Fruit fly (Drosophila melanogaster) whole organism, embryonic: ENCODE results near the gene CG32206.

Experiments used
- Adf1 ChIP-seq: fragments of 200-800 bp; sonication (Bioruptor generic); IDR thresholded peaks from 2 replicates; pipeline ENCODE4 v1.3.6; 2022; ENCODE audit warnings: missing biosample characterization, missing genetic modification characterization
- CG14710 ChIP-seq: fragments of 200-800 bp; sonication (Bioruptor generic); optimal IDR thresholded peaks from 3 replicates; lab custom pipeline; 2019; ENCODE audit warnings: missing biosample characterization, mild to moderate bottlenecking, missing genetic modification characterization, moderate library complexity
- CG1529 ChIP-seq: fragments of 200-800 bp; sonication (Bioruptor generic); optimal IDR thresholded peaks from 3 replicates; lab custom pipeline; 2018; ENCODE audit warnings: missing biosample characterization, missing genetic modification characterization
- CG15696 ChIP-seq: fragments of 200-800 bp; sonication (Bioruptor generic); optimal IDR thresholded peaks from 2 replicates; lab custom pipeline; 2019; ENCODE audit warnings: missing biosample characterization, mild to moderate bottlenecking, missing genetic modification characterization, moderate library complexity
- CG18262 ChIP-seq: fragments of 200-800 bp; optimal IDR thresholded peaks from 3 replicates; lab custom pipeline; 2019; ENCODE audit warnings: missing biosample characterization, mild to moderate bottlenecking, missing genetic modification characterization, moderate library complexity
- CG2678 ChIP-seq: fragments of 200-800 bp; sonication (Bioruptor generic); optimal IDR thresholded peaks from 3 replicates; lab custom pipeline; 2019; ENCODE audit warnings: missing biosample characterization, mild to moderate bottlenecking, missing genetic modification characterization, moderate library complexity
- CG2712 ChIP-seq: fragments of 200-800 bp; optimal IDR thresholded peaks from 3 replicates; lab custom pipeline; 2019; ENCODE audit warnings: missing biosample characterization, mild to moderate bottlenecking, missing genetic modification characterization, moderate library complexity
- CG30403 ChIP-seq: fragments of 200-800 bp; sonication (Bioruptor generic); optimal IDR thresholded peaks from 3 replicates; lab custom pipeline; 2016; ENCODE audit warnings: missing biosample characterization, missing genetic modification characterization
- CG31365 ChIP-seq: fragments of 200-800 bp; sonication (Bioruptor generic); optimal IDR thresholded peaks from 2 replicates; lab custom pipeline; 2018; ENCODE audit warnings: missing biosample characterization, mild to moderate bottlenecking, missing genetic modification characterization
- CG31441 ChIP-seq: fragments of 200-800 bp; sonication (Bioruptor generic); IDR thresholded peaks from 2 replicates; pipeline ENCODE4 v1.3.6; 2022; ENCODE audit warnings: missing biosample characterization, missing genetic modification characterization
- CG34224 ChIP-seq: fragments of 200-800 bp; sonication (Bioruptor generic); IDR thresholded peaks from 3 replicates; pipeline ENCODE4 v1.3.6; 2022; ENCODE audit warnings: missing biosample characterization, missing genetic modification characterization; ENCODE audit not compliant: partially characterized antibody
- CG34376 ChIP-seq: fragments of 200-800 bp; sonication (Bioruptor generic); optimal IDR thresholded peaks from 2 replicates; lab custom pipeline; 2018; ENCODE audit warnings: missing biosample characterization, mild to moderate bottlenecking, missing genetic modification characterization
- CG7372 ChIP-seq: fragments of 200-800 bp; sonication (Bioruptor generic); IDR thresholded peaks from 2 replicates; pipeline ENCODE4 v1.3.6; 2022; ENCODE audit warnings: missing biosample characterization, missing genetic modification characterization
- CG7556 ChIP-seq: fragments of 200-800 bp; sonication (Bioruptor generic); optimal IDR thresholded peaks from 2 replicates; lab custom pipeline; 2017; ENCODE audit warnings: missing biosample characterization, mild to moderate bottlenecking, missing genetic modification characterization
- CG7839 ChIP-seq: fragments of 200-800 bp; sonication (Bioruptor generic); optimal IDR thresholded peaks from 3 replicates; lab custom pipeline; 2018; ENCODE audit warnings: missing biosample characterization, mild to moderate bottlenecking, missing genetic modification characterization, moderate library complexity
- CG7963 ChIP-seq: fragments of 200-800 bp; sonication (Bioruptor generic); IDR thresholded peaks from 3 replicates; pipeline ENCODE4 v1.3.6; 2022; ENCODE audit warnings: missing biosample characterization, missing genetic modification characterization; ENCODE audit not compliant: partially characterized antibody
- CG9727 ChIP-seq: fragments of 200-800 bp; sonication (Bioruptor generic); optimal IDR thresholded peaks from 3 replicates; lab custom pipeline; 2017; ENCODE audit warnings: missing biosample characterization, mild to moderate bottlenecking, missing genetic modification characterization
- CrebB ChIP-seq: fragments of 200-800 bp; sonication (Bioruptor generic); optimal IDR thresholded peaks from 3 replicates; lab custom pipeline; 2018; ENCODE audit warnings: missing biosample characterization, mild to moderate bottlenecking, missing genetic modification characterization
- Dref ChIP-seq: fragments of 200-800 bp; sonication (Bioruptor generic); IDR thresholded peaks from 2 replicates; pipeline ENCODE4 v1.3.6; 2022; ENCODE audit warnings: missing biosample characterization, missing genetic modification characterization
- Eip74EF ChIP-seq, 2 experiments: fragments of 200-800 bp in 1 of 2; fragments of >200 bp in 1 of 2; sonication (Bioruptor generic) in 1 of 2; optimal IDR thresholded peaks; 2 replicates each; lab custom pipeline; 2017 to 2019; ENCODE audit warnings: missing biosample characterization in 2 of 2, missing genetic modification characterization in 2 of 2, mild to moderate bottlenecking in 1 of 2, moderate library complexity in 1 of 2
- Elba2 ChIP-seq: fragments of 200-800 bp; sonication (Bioruptor generic); optimal IDR thresholded peaks from 3 replicates; lab custom pipeline; 2016; ENCODE audit warnings: missing biosample characterization, missing genetic modification characterization
- H15 ChIP-seq: fragments of 200-800 bp; sonication (Bioruptor generic); IDR thresholded peaks from 3 replicates; pipeline ENCODE4 v1.3.6; 2022; ENCODE audit warnings: missing biosample characterization, missing genetic modification characterization
- MTF-1 ChIP-seq: fragments of 200-800 bp; sonication (Bioruptor generic); optimal IDR thresholded peaks from 2 replicates; lab custom pipeline; 2018; ENCODE audit warnings: missing biosample characterization, mild to moderate bottlenecking, missing genetic modification characterization, borderline replicate concordance
- Nf-YC ChIP-seq: fragments of 200-800 bp; optimal IDR thresholded peaks from 3 replicates; lab custom pipeline; 2019; ENCODE audit warnings: missing biosample characterization, mild to moderate bottlenecking, missing genetic modification characterization, moderate library complexity
- Stat92E ChIP-seq, 3 experiments: fragments of >200 bp in 2 of 3; fragments of 200-800 bp in 1 of 3; sonication (Bioruptor generic) in 1 of 3; optimal IDR thresholded peaks; 2 replicates each; lab custom pipeline; 2017 to 2019; ENCODE audit warnings: missing biosample characterization in 3 of 3, missing genetic modification characterization in 3 of 3, mild to moderate bottlenecking in 1 of 3, moderate library complexity in 1 of 3
- ap ChIP-seq: fragments of 200-800 bp; sonication (Bioruptor generic); IDR thresholded peaks from 2 replicates; pipeline ENCODE4 v1.3.6; 2022; ENCODE audit warnings: missing biosample characterization, missing genetic modification characterization
- bbx ChIP-seq: fragments of 200-800 bp; sonication (Bioruptor generic); IDR thresholded peaks from 2 replicates; pipeline ENCODE4 v1.3.6; 2022; ENCODE audit warnings: missing biosample characterization, missing genetic modification characterization; ENCODE audit not compliant: partially characterized antibody
- br ChIP-seq: fragments of >200 bp; optimal IDR thresholded peaks from 2 replicates; lab custom pipeline; 2017
- chm ChIP-seq: fragments of 200-800 bp; sonication (Bioruptor generic); IDR thresholded peaks from 2 replicates; pipeline ENCODE4 v1.3.6; 2022; ENCODE audit warnings: missing biosample characterization, missing genetic modification characterization
- corto ChIP-seq: fragments of 200-800 bp; sonication (Bioruptor generic); optimal IDR thresholded peaks from 2 replicates; lab custom pipeline; 2016; ENCODE audit warnings: missing biosample characterization, mild to moderate bottlenecking, missing genetic modification characterization, moderate library complexity
- cwo ChIP-seq: fragments of 200-800 bp; sonication (Bioruptor generic); optimal IDR thresholded peaks from 3 replicates; lab custom pipeline; 2017; ENCODE audit warnings: missing biosample characterization, missing genetic modification characterization, mild to moderate bottlenecking, moderate library complexity, missing genetic modification reagents
- dati ChIP-seq: fragments of 200-800 bp; sonication (Bioruptor generic); IDR thresholded peaks from 2 replicates; pipeline ENCODE4 v1.3.6; 2022; ENCODE audit warnings: missing biosample characterization, missing genetic modification characterization
- dimm ChIP-seq: fragments of 200-800 bp; sonication (Bioruptor generic); IDR thresholded peaks from 2 replicates; pipeline ENCODE4 v1.3.6; 2022; ENCODE audit warnings: missing biosample characterization, missing genetic modification characterization
- exex ChIP-seq: fragments of 200-800 bp; sonication (Bioruptor generic); optimal IDR thresholded peaks from 4 replicates; lab custom pipeline; 2018; ENCODE audit warnings: missing biosample characterization, mild to moderate bottlenecking, missing genetic modification characterization, moderate library complexity
- eyg ChIP-seq: fragments of 200-800 bp; sonication (Bioruptor generic); optimal IDR thresholded peaks from 3 replicates; lab custom pipeline; 2016; ENCODE audit warnings: missing biosample characterization, missing genetic modification characterization
- fru ChIP-seq: fragments of >200 bp; optimal IDR thresholded peaks from 2 replicates; lab custom pipeline; 2017
- grau ChIP-seq: fragments of 200-800 bp; optimal IDR thresholded peaks from 3 replicates; lab custom pipeline; 2019; ENCODE audit warnings: missing biosample characterization, mild to moderate bottlenecking, missing genetic modification characterization, moderate library complexity
- hkb ChIP-seq, 2 experiments: fragments of 200-800 bp in 1 of 2; fragments of >200 bp in 1 of 2; sonication (Bioruptor generic) in 1 of 2; IDR thresholded peaks in 1 of 2; optimal IDR thresholded peaks in 1 of 2; 2 replicates each; pipeline versions ENCODE4 v1.3.6 to Lab custom; 2017 to 2022; ENCODE audit warnings: missing biosample characterization in 1 of 2, missing genetic modification characterization in 1 of 2
- kni ChIP-seq: fragments of 200-800 bp; sonication (Bioruptor generic); optimal IDR thresholded peaks from 3 replicates; lab custom pipeline; 2017; ENCODE audit warnings: mild to moderate bottlenecking, missing biosample characterization, missing genetic modification reagents, missing genetic modification characterization
- maf-S ChIP-seq: fragments of 200-800 bp; sonication (Bioruptor generic); optimal IDR thresholded peaks from 2 replicates; lab custom pipeline; 2016; ENCODE audit warnings: missing biosample characterization, missing genetic modification characterization
- mld ChIP-seq: fragments of 200-800 bp; sonication (Bioruptor generic); IDR thresholded peaks from 3 replicates; pipeline ENCODE4 v1.3.6; 2022; ENCODE audit warnings: missing biosample characterization, missing genetic modification characterization; ENCODE audit not compliant: partially characterized antibody
- nom ChIP-seq: fragments of 200-800 bp; sonication (Bioruptor generic); optimal IDR thresholded peaks from 2 replicates; lab custom pipeline; 2017; ENCODE audit warnings: missing biosample characterization, missing genetic modification characterization, mild to moderate bottlenecking, moderate library complexity, missing genetic modification reagents
- psq ChIP-seq: fragments of 200-800 bp; sonication (Bioruptor generic); optimal IDR thresholded peaks from 2 replicates; lab custom pipeline; 2017; ENCODE audit warnings: missing biosample characterization, missing genetic modification characterization
- run ChIP-seq: fragments of 200-800 bp; sonication (Bioruptor generic); optimal IDR thresholded peaks from 3 replicates; lab custom pipeline; 2018; ENCODE audit warnings: missing biosample characterization, mild to moderate bottlenecking, missing genetic modification characterization
- salm ChIP-seq: fragments of 200-800 bp; sonication (Bioruptor generic); optimal IDR thresholded peaks from 2 replicates; lab custom pipeline; 2018; ENCODE audit warnings: missing biosample characterization, mild to moderate bottlenecking, missing genetic modification characterization
- schlank ChIP-seq: fragments of 200-800 bp; sonication (Bioruptor generic); optimal IDR thresholded peaks from 2 replicates; lab custom pipeline; 2018; ENCODE audit warnings: missing biosample characterization, mild to moderate bottlenecking, missing genetic modification characterization
- slp2 ChIP-seq: fragments of 200-800 bp; sonication (Bioruptor generic); optimal IDR thresholded peaks from 2 replicates; lab custom pipeline; 2016; ENCODE audit warnings: missing biosample characterization, missing genetic modification characterization
- sna ChIP-seq: fragments of 200-800 bp; sonication (Bioruptor generic); IDR thresholded peaks from 2 replicates; pipeline ENCODE4 v1.3.6; 2022; ENCODE audit warnings: missing biosample characterization, missing genetic modification characterization; ENCODE audit not compliant: partially characterized antibody
- usp ChIP-seq: fragments of >200 bp; optimal IDR thresholded peaks from 2 replicates; lab custom pipeline; 2017; ENCODE audit warnings: missing biosample characterization, missing genetic modification characterization

CG32206 gene

dm6 chr3L:19337398-19338086 is 75.2 kb downstream of the CG32206 start, which contains the start of gene pip (continued):
- TF ChIP-seq CG7556 (GFP tag; lab: Kevin White, UChicago) (peak; percentile 19), mld (GFP tag; lab: Robert Waterston, UW) (0 out of 3 replicates have a peak, but pooled peaks have one; percentile 14), Adf1 (GFP tag; lab: Robert Waterston, UW) (no peak), CrebB (tag; lab: Kevin White, UChicago) (peak; percentile 72), CG7839 (tag; lab: Kevin White, UChicago) (no peak), kni (peak; percentile 74), cwo (GFP tag; lab: Kevin White, UChicago) (peak; percentile 20), CG34224 (GFP tag; lab: Robert Waterston, UW) (no peak), sna (GFP tag; lab: Robert Waterston, UW) (0 out of 2 replicates have a peak, but pooled peaks have one; percentile 20), corto (GFP tag; lab: Kevin White, UChicago) (no peak), dati (GFP tag; lab: Robert Waterston, UW) (no peak), slp2 (no peak), CG31441 (GFP tag; lab: Robert Waterston, UW) (no peak), dimm (no peak), hkb (optimal IDR thresholded peaks at IDR 0.05; lab: Kevin White, UChicago) (no peak), hkb (GFP tag; IDR thresholded peaks at IDR 0.05; lab: Robert Waterston, UW) (peak; percentile 29; the same call in 1 of the 2 replicates), chm (0 out of 2 replicates have a peak, but pooled peaks have one; percentile 42), H15 (no peak), MTF-1 (peak; percentile 76), Eip74EF (GFP tag; optimal IDR thresholded peaks at IDR 0.05; lab: Kevin White, UChicago) (no peak), bbx (GFP tag; lab: Robert Waterston, UW) (no peak), Elba2 (GFP tag; lab: Kevin White, UChicago) (no peak), run (peak; percentile 2), salm (tag; lab: Kevin White, UChicago) (no peak), CG7372 (GFP tag; lab: Robert Waterston, UW) (no peak), fru (lab: Kevin White, UChicago) (no peak), Dref (no peak), CG1529 (GFP tag; lab: Kevin White, UChicago) (peak; percentile 27), CG30403 (GFP tag; lab: Kevin White, UChicago) (no peak), CG15696 (tag; lab: Kevin White, UChicago) (no peak), ap (GFP tag; lab: Robert Waterston, UW) (no peak), CG18262 (tag; lab: Kevin White, UChicago) (no peak), CG7963 (GFP tag; lab: Robert Waterston, UW) (no peak), grau (peak; percentile 14), Nf-YC (tag; lab: Kevin White, UChicago) (no peak), CG14710 (no peak), exex (tag; lab: Kevin White, UChicago) (no peak), psq (GFP tag; lab: Kevin White, UChicago) (no peak), usp (no peak), CG2712 (no peak), CG2678 (tag; lab: Kevin White, UChicago) (peak; percentile 68), eyg (GFP tag; lab: Kevin White, UChicago) (peak; percentile 63), CG34376 (peak; percentile 38), maf-S (no peak), CG9727 (GFP tag; lab: Kevin White, UChicago) (peak; percentile 20), nom (GFP tag; lab: Kevin White, UChicago) (no peak), br (lab: Kevin White, UChicago) (no peak), Stat92E (GFP tag; optimal IDR thresholded peaks at IDR 0.05; lab: Kevin White, UChicago) (no peak), schlank (tag; lab: Kevin White, UChicago) (peak; percentile 53), CG31365 (peak; percentile 34)
